Worm (Caenorhabditis elegans) whole organism, L4 larva: ENCODE results near the gene nhr-141.

ENCODE experiments used
- D1046.2 ChIP-seq: fragments of 200-800 bp; sonication (Bioruptor generic); IDR thresholded peaks from 2 replicates; pipeline ENCODE4 v1.3.6; 2022; ENCODE audit warnings: missing genetic modification characterization, missing compliant biosample characterization
- F37D6.2 ChIP-seq: sonication (generic microtip); optimal IDR thresholded peaks from 2 replicates; lab custom pipeline; 2016; ENCODE audit warnings: mild to moderate bottlenecking, missing genetic modification characterization, missing compliant biosample characterization
- F44E2.7 ChIP-seq: fragments of 200-800 bp; sonication (Bioruptor generic); IDR thresholded peaks from 2 replicates; pipeline ENCODE4 v2.1.2; 2022; ENCODE audit warnings: missing genetic modification characterization, missing compliant biosample characterization
- T20F7.1 ChIP-seq: fragments of 200-800 bp; sonication (Bioruptor generic); optimal IDR thresholded peaks from 2 replicates; lab custom pipeline; 2018; ENCODE audit warnings: mild to moderate bottlenecking, missing genetic modification characterization, missing compliant biosample characterization
- Y5F2A.4 ChIP-seq: fragments of 200-800 bp; sonication (Bioruptor generic); optimal IDR thresholded peaks from 2 replicates; lab custom pipeline; 2018; ENCODE audit warnings: mild to moderate bottlenecking, missing genetic modification characterization, missing compliant biosample characterization
- Y75B8A.6 ChIP-seq: fragments of 200-800 bp; sonication (Bioruptor generic); IDR thresholded peaks from 2 replicates; pipeline ENCODE4 v1.3.6; 2022; ENCODE audit warnings: missing genetic modification reagents, missing genetic modification characterization, missing compliant biosample characterization
- aha-1 ChIP-seq: fragments of 150-350 bp; peaks from one replicate; lab custom pipeline; 2014; ENCODE audit warnings: missing biosample characterization, missing genetic modification characterization
- ama-1 ChIP-seq: fragments of 150-350 bp; optimal IDR thresholded peaks from 2 replicates; lab custom pipeline; 2014; ENCODE audit warnings: inconsistent platforms, mixed read lengths
- ceh-32 ChIP-seq: sonication (generic microtip); optimal IDR thresholded peaks from 2 replicates; lab custom pipeline; 2016; ENCODE audit warnings: mild to moderate bottlenecking, missing genetic modification characterization, missing compliant biosample characterization; ENCODE audit not compliant: poor library complexity
- ceh-44 ChIP-seq: fragments of 200-800 bp; sonication (Bioruptor generic); IDR thresholded peaks from 2 replicates; pipeline ENCODE4 v1.3.6; 2022; ENCODE audit warnings: missing genetic modification reagents, missing genetic modification characterization, missing compliant biosample characterization
- ceh-62 ChIP-seq: sonication (generic microtip); optimal IDR thresholded peaks from 2 replicates; lab custom pipeline; 2017; ENCODE audit warnings: missing biosample characterization, missing genetic modification characterization
- ctbp-1 ChIP-seq: fragments of 200-800 bp; sonication (Bioruptor generic); IDR thresholded peaks from 2 replicates; pipeline ENCODE4 v1.3.6; 2022; ENCODE audit warnings: missing genetic modification reagents, missing genetic modification characterization, missing compliant biosample characterization
- dpl-1 ChIP-seq: fragments of 150-350 bp; optimal IDR thresholded peaks from 2 replicates; lab custom pipeline; 2014; ENCODE audit warnings: missing biosample characterization, missing genetic modification reagents, missing genetic modification characterization
- duxl-1 ChIP-seq: sonication (generic microtip); optimal IDR thresholded peaks from 2 replicates; lab custom pipeline; 2016; ENCODE audit warnings: mild to moderate bottlenecking, missing genetic modification characterization, moderate library complexity, missing compliant biosample characterization; ENCODE audit not compliant: poor library complexity
- dve-1 ChIP-seq: sonication (generic microtip); optimal IDR thresholded peaks from 2 replicates; lab custom pipeline; 2017; ENCODE audit warnings: antibody characterized with exemption, mild to moderate bottlenecking, missing genetic modification characterization, missing compliant biosample characterization; ENCODE audit not compliant: insufficient read depth
- fkh-10 ChIP-seq: fragments of 150-350 bp; optimal IDR thresholded peaks from 2 replicates; lab custom pipeline; 2014; ENCODE audit warnings: missing biosample characterization, missing genetic modification reagents, missing genetic modification characterization
- hlh-11 ChIP-seq: fragments of 200-800 bp; sonication (Bioruptor generic); optimal IDR thresholded peaks from 2 replicates; lab custom pipeline; 2018; ENCODE audit warnings: mild to moderate bottlenecking, missing genetic modification characterization, missing compliant biosample characterization
- hlh-30 ChIP-seq: sonication (generic microtip); optimal IDR thresholded peaks from 2 replicates; lab custom pipeline; 2017; ENCODE audit warnings: antibody characterized with exemption, mild to moderate bottlenecking, missing genetic modification characterization, missing compliant biosample characterization; ENCODE audit not compliant: insufficient read depth
- hmg-1.1 ChIP-seq: fragments of 200-800 bp; sonication (Bioruptor generic); IDR thresholded peaks from 2 replicates; pipeline ENCODE4 v1.3.6; 2022; ENCODE audit warnings: missing genetic modification reagents, missing genetic modification characterization, missing compliant biosample characterization
- lim-7 ChIP-seq: fragments of 200-800 bp; sonication (Bioruptor generic); IDR thresholded peaks from 2 replicates; pipeline ENCODE4 v1.3.6; 2022; ENCODE audit warnings: missing genetic modification characterization, missing compliant biosample characterization
- lin-15B ChIP-seq: fragments of 150-350 bp; sonication (generic microtip); optimal IDR thresholded peaks from 3 replicates; lab custom pipeline; 2014; ENCODE audit warnings: missing biosample characterization, missing genetic modification characterization
- lin-39 ChIP-seq: fragments of 150-350 bp; optimal IDR thresholded peaks from 2 replicates; lab custom pipeline; 2014; ENCODE audit warnings: missing biosample characterization, missing genetic modification reagents, missing genetic modification characterization
- lsy-2 ChIP-seq, 2 experiments: fragments of 150-350 bp in 1 of 2; sonication (generic microtip) in 1 of 2; optimal IDR thresholded peaks; 2 replicates each; lab custom pipeline; 2014 to 2017; ENCODE audit warnings: missing biosample characterization in 2 of 2, missing genetic modification characterization in 2 of 2
- mdl-1 ChIP-seq, 2 experiments: fragments of 150-350 bp in 1 of 2; sonication (generic microtip) in 1 of 2; optimal IDR thresholded peaks; 2 replicates each; lab custom pipeline; 2014 to 2017; ENCODE audit warnings: missing biosample characterization in 2 of 2, missing genetic modification characterization in 2 of 2
- mdt-29 ChIP-seq: fragments of 200-800 bp; sonication (Bioruptor generic); IDR thresholded peaks from 2 replicates; pipeline ENCODE4 v1.3.6; 2022; ENCODE audit warnings: missing genetic modification reagents, missing genetic modification characterization, missing compliant biosample characterization
- mep-1 ChIP-seq: fragments of 150-350 bp; sonication (generic microtip); optimal IDR thresholded peaks from 3 replicates; lab custom pipeline; 2014; ENCODE audit warnings: missing biosample characterization, missing genetic modification characterization
- mes-2 ChIP-seq: sonication (generic microtip); optimal IDR thresholded peaks from 2 replicates; lab custom pipeline; 2016; ENCODE audit warnings: missing genotype, mild to moderate bottlenecking, missing genetic modification characterization, missing compliant biosample characterization; ENCODE audit not compliant: poor library complexity, severe bottlenecking
- mxl-2 ChIP-seq: fragments of 200-800 bp; sonication (Bioruptor generic); conservative IDR thresholded peaks from 2 replicates; pipeline ENCODE4 v1.3.6; 2022; ENCODE audit warnings: missing genetic modification reagents, missing genetic modification characterization, missing compliant biosample characterization
- mxl-3 ChIP-seq: fragments of 200-800 bp; sonication (Bioruptor generic); optimal IDR thresholded peaks from 2 replicates; lab custom pipeline; 2018; ENCODE audit warnings: mild to moderate bottlenecking, missing genetic modification characterization, missing compliant biosample characterization
- nhr-102 ChIP-seq: sonication (generic microtip); optimal IDR thresholded peaks from 2 replicates; lab custom pipeline; 2016; ENCODE audit warnings: mild to moderate bottlenecking, missing genetic modification characterization, moderate library complexity, missing compliant biosample characterization
- nhr-237 ChIP-seq: sonication (generic microtip); optimal IDR thresholded peaks from 2 replicates; lab custom pipeline; 2017; ENCODE audit warnings: missing biosample characterization, missing genetic modification characterization
- nhr-28 ChIP-seq: fragments of 150-350 bp; optimal IDR thresholded peaks from 2 replicates; lab custom pipeline; 2014; ENCODE audit warnings: missing biosample characterization, missing genetic modification characterization
- nhr-41 ChIP-seq: fragments of 200-800 bp; sonication (Bioruptor generic); IDR thresholded peaks from 2 replicates; pipeline ENCODE4 v1.3.6; 2022; ENCODE audit warnings: missing genetic modification reagents, missing genetic modification characterization, missing compliant biosample characterization
- nhr-6 ChIP-seq: fragments of 150-350 bp; optimal IDR thresholded peaks from 2 replicates; lab custom pipeline; 2014; ENCODE audit warnings: missing biosample characterization, missing genetic modification characterization
- set-16 ChIP-seq: fragments of 200-800 bp; sonication (Bioruptor generic); IDR thresholded peaks from 2 replicates; pipeline ENCODE4 v1.3.6; 2022; ENCODE audit warnings: missing genetic modification reagents, missing genetic modification characterization, missing compliant biosample characterization
- snpc-1.2 ChIP-seq: fragments of 200-800 bp; sonication (Bioruptor generic); IDR thresholded peaks from 2 replicates; pipeline ENCODE4 v1.3.6; 2022; ENCODE audit warnings: missing genetic modification reagents, missing genetic modification characterization, missing compliant biosample characterization
- spr-3 ChIP-seq: fragments of 200-800 bp; sonication (Bioruptor generic); optimal IDR thresholded peaks from 2 replicates; lab custom pipeline; 2018; ENCODE audit warnings: mild to moderate bottlenecking, missing genetic modification characterization, missing compliant biosample characterization
- tag-97 ChIP-seq: fragments of 200-800 bp; sonication (Bioruptor generic); IDR thresholded peaks from 2 replicates; pipeline ENCODE4 v1.3.6; 2022; ENCODE audit warnings: missing genetic modification characterization, missing compliant biosample characterization
- unc-130 ChIP-seq: sonication (generic microtip); optimal IDR thresholded peaks from 2 replicates; lab custom pipeline; 2016; ENCODE audit warnings: missing genetic modification reagents, missing genetic modification characterization, missing compliant biosample characterization
- unc-62 ChIP-seq, 3 experiments: fragments of 150-350 bp in 1 of 3; sonication (generic microtip); optimal IDR thresholded peaks in 2 of 3; peaks in 1 of 3; 1 replicate in 1 of 3; 2 replicates in 2 of 3; lab custom pipeline; 2014 to 2017; ENCODE audit warnings: missing biosample characterization in 3 of 3, missing genetic modification characterization in 3 of 3, missing genetic modification reagents in 3 of 3, missing genotype in 1 of 3
- zag-1 ChIP-seq: fragments of 150-350 bp; optimal IDR thresholded peaks from 2 replicates; lab custom pipeline; 2014; ENCODE audit warnings: missing biosample characterization, missing genetic modification characterization
- zfp-2 ChIP-seq: sonication (generic microtip); optimal IDR thresholded peaks from 2 replicates; lab custom pipeline; 2016; ENCODE audit warnings: mild to moderate bottlenecking, missing genetic modification characterization, missing compliant biosample characterization
- zfp-3 ChIP-seq: fragments of 200-800 bp; sonication (Bioruptor generic); conservative IDR thresholded peaks from 2 replicates; pipeline ENCODE4 v1.3.6; 2022; ENCODE audit warnings: missing genetic modification reagents, missing genetic modification characterization, missing compliant biosample characterization

Gene nhr-141

DNA sequence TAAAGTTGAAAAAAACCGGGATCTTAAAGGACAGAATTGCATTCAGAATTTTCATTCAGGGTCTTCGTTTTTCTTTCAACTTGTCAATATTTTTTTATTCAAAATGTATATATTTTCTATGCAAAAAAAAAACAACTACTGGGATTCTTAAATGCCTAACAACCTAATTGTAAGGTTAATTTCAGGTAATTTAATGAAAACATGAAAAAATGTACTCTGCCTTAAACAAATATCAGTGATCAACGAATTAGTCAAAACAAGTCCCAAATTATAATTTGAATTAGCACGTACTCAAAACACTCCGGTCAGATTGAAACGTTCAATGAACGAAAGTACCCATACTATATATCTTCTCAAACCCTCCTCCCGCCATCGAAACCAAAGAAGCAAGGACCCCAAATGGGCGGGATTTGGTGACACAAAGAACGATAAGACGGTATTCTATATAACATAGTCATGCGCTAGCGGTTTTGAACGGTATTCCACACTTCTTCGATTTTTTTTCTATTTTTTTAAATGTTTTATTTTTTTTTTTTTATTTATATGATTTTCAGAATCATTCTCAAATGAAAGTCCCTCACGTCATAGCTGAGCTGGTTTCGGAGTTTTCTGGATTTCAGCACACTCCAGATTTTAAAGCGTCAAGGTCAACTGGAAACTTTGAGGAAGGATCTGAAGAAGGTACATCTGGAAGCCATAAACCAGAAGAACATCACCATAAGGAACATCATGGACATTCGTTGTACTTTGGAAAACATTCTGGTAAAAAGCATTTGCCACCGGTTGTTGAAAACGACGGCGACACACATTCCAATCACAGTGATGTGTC is 8.9 kb upstream of the nhr-141 start, which contains the start of the genes ddo-2 and F25E5.8 (continued):
- TF ChIP-seq D1046.2 (GFP tag; lab: Robert Waterston, UW) (no peak), ama-1 (lab: Kevin White, UChicago) (peak; percentile 74)
- TF ChIP-seq, all 104 proteins: peak for 9

- TF ChIP-seq aha-1 (tag; lab: Kevin White, UChicago) (peak; percentile 90), nhr-6 (tag; lab: Kevin White, UChicago) (no peak), dpl-1 (GFP tag; lab: Kevin White, UChicago) (no peak), T20F7.1 (GFP tag; lab: Kevin White, UChicago) (no peak), ceh-32 (tag; lab: Kevin White, UChicago) (no peak), D1046.2 (GFP tag; lab: Robert Waterston, UW) (no peak), fkh-10 (no peak), lin-15B (no peak), unc-130 (GFP tag; lab: Kevin White, UChicago) (no peak)
Measured at ce11 chrV:7436509-7436908, 8.0 kb upstream of the nhr-141 start.

DNA sequence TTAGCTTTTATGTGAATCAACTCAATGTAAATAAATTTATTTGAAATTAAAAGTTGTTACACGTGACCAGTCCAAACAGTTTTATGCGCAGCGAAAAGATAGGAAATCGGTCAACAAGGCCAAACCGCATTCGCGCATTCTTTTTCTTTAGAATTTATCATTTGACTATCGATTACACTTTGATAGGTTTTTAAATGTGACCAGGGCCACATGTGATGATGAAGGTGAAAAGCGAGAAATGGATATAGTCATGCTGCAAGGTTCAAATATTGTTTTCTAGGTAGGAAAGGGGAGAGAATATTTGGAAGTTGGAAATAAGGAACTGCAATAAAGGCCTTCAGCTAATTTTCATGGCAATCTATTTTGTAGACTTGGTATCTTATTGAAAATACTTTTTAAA is 7.5 kb upstream of the nhr-141 start:
- TF ChIP-seq nhr-102 (tag; lab: Kevin White, UChicago): peak; percentile 1
- no peak for TF ChIP-seq ceh-44 (GFP tag; lab: Robert Waterston, UW)
- no peak for TF ChIP-seq lin-39 (tag; lab: Kevin White, UChicago)
- TF ChIP-seq hlh-30 (tag; lab: Kevin White, UChicago): peak; percentile 84
- TF ChIP-seq mdl-1 (tag; optimal IDR thresholded peaks at IDR 0.05; lab: Kevin White, UChicago): peak; percentile 8 to 73
- TF ChIP-seq zag-1: no peak
- TF ChIP-seq hlh-11 (tag; lab: Kevin White, UChicago): peak; percentile 73
- peak in 1 of 2 experiments; percentile 41 for TF ChIP-seq lsy-2 (tag; optimal IDR thresholded peaks at IDR 0.05; lab: Kevin White, UChicago)
- no peak for TF ChIP-seq mes-2 (tag; lab: Kevin White, UChicago)
- TF ChIP-seq hmg-1.1 (GFP tag; lab: Robert Waterston, UW): no peak
- TF ChIP-seq dpl-1 (GFP tag; lab: Kevin White, UChicago): peak; percentile 4
- no peak; the same call in 1 of the 2 replicates for TF ChIP-seq nhr-41 (GFP tag; lab: Robert Waterston, UW)
- TF ChIP-seq Y75B8A.6: 0 out of 2 replicates have a peak, but pooled peaks have one; percentile 44
- TF ChIP-seq tag-97 (GFP tag; lab: Robert Waterston, UW): no peak
- peak; percentile 63; the same call in 1 of the 2 replicates for TF ChIP-seq zfp-3
- TF ChIP-seq ceh-62 (tag; lab: Kevin White, UChicago): no peak
- TF ChIP-seq zfp-2 (tag; lab: Kevin White, UChicago): no peak
- TF ChIP-seq snpc-1.2: no peak
- TF ChIP-seq mxl-3 (GFP tag; lab: Kevin White, UChicago): peak; percentile 34
- peak; percentile 13 for TF ChIP-seq duxl-1
- peak in 1 of 2 experiments; percentile 8 for TF ChIP-seq unc-62 (GFP tag; optimal IDR thresholded peaks at IDR 0.05 in 1 of 2; lab: Kevin White, UChicago)
- no peak for TF ChIP-seq unc-62 (tag; optimal IDR thresholded peaks at IDR 0.05; lab: Kevin White, UChicago)
- TF ChIP-seq F37D6.2 (tag; lab: Kevin White, UChicago): no peak
- 0 out of 2 replicates have a peak, but pooled peaks have one; percentile 7 for TF ChIP-seq mdt-29 (GFP tag; lab: Robert Waterston, UW)
- peak; percentile 64 for TF ChIP-seq nhr-28
- peak; percentile 91 for TF ChIP-seq ama-1 (lab: Kevin White, UChicago)
- TF ChIP-seq set-16: no peak
- TF ChIP-seq mxl-2 (GFP tag; lab: Robert Waterston, UW): no peak
- TF ChIP-seq aha-1 (tag; lab: Kevin White, UChicago): peak; percentile 66
- TF ChIP-seq lim-7 (GFP tag; lab: Robert Waterston, UW): no peak
- TF ChIP-seq Y5F2A.4 (GFP tag; lab: Kevin White, UChicago): no peak
- TF ChIP-seq unc-130 (GFP tag; lab: Kevin White, UChicago): no peak
- TF ChIP-seq spr-3: no peak
- no peak for TF ChIP-seq nhr-237 (tag; lab: Kevin White, UChicago)
- peak; percentile 50 for TF ChIP-seq mep-1 (tag; lab: Kevin White, UChicago)
- TF ChIP-seq dve-1: peak; percentile 34
- TF ChIP-seq ctbp-1 (GFP tag; lab: Robert Waterston, UW): no peak
- TF ChIP-seq F44E2.7 (GFP tag; lab: Robert Waterston, UW): no peak
